Fruit fly (Drosophila melanogaster) whole organism, embryonic: ENCODE measurements around the gene mRpL49.

Experiments
- B-H1 ChIP-seq: fragments of 200-800 bp; sonication (Bioruptor generic); IDR thresholded peaks from 3 replicates; pipeline ENCODE4 v1.3.6; 2022; ENCODE audit warnings: missing biosample characterization, missing genetic modification characterization
- BEAF-32 ChIP-seq: fragments of 200-800 bp; sonication (Bioruptor generic); optimal IDR thresholded peaks from 3 replicates; lab custom pipeline; 2017; ENCODE audit warnings: missing biosample characterization, missing genetic modification characterization, mild to moderate bottlenecking, moderate library complexity, missing genetic modification reagents
- Bgb ChIP-seq: fragments of 200-800 bp; sonication (Bioruptor generic); IDR thresholded peaks from 2 replicates; pipeline ENCODE4 v1.3.6; 2022; ENCODE audit warnings: missing biosample characterization, missing genetic modification characterization; ENCODE audit not compliant: partially characterized antibody
- CG11723 ChIP-seq: fragments of 200-800 bp; sonication (Bioruptor generic); optimal IDR thresholded peaks from 2 replicates; lab custom pipeline; 2017; ENCODE audit warnings: missing biosample characterization, mild to moderate bottlenecking, missing genetic modification characterization
- CG12104 ChIP-seq: fragments of 200-800 bp; sonication (Bioruptor generic); optimal IDR thresholded peaks from 3 replicates; lab custom pipeline; 2016; ENCODE audit warnings: missing biosample characterization, missing genetic modification characterization
- CG12236 ChIP-seq: fragments of 200-800 bp; sonication (Bioruptor generic); optimal IDR thresholded peaks from 2 replicates; lab custom pipeline; 2016; ENCODE audit warnings: missing biosample characterization, missing genetic modification characterization
- CG15479 ChIP-seq: fragments of 200-800 bp; sonication (Bioruptor generic); optimal IDR thresholded peaks from 3 replicates; lab custom pipeline; 2019; ENCODE audit warnings: missing biosample characterization, mild to moderate bottlenecking, missing genetic modification characterization, moderate library complexity
- CG1602 ChIP-seq: fragments of 200-800 bp; sonication (Bioruptor generic); optimal IDR thresholded peaks from 3 replicates; lab custom pipeline; 2016; ENCODE audit warnings: missing biosample characterization, missing genetic modification characterization
- CG18764 ChIP-seq: fragments of 200-800 bp; sonication (Bioruptor generic); optimal IDR thresholded peaks from 3 replicates; lab custom pipeline; 2016; ENCODE audit warnings: missing biosample characterization, missing genetic modification characterization
- CG2129 ChIP-seq: fragments of 200-800 bp; sonication (Bioruptor generic); IDR thresholded peaks from 2 replicates; pipeline ENCODE4 v1.3.6; 2022; ENCODE audit warnings: missing biosample characterization, missing genetic modification characterization; ENCODE audit not compliant: partially characterized antibody
- CG2889 ChIP-seq: fragments of 200-800 bp; sonication (Bioruptor generic); IDR thresholded peaks from 3 replicates; pipeline ENCODE4 v1.3.6; 2022; ENCODE audit warnings: missing biosample characterization, missing genetic modification characterization
- CG4328 ChIP-seq: fragments of 200-800 bp; sonication (Bioruptor generic); optimal IDR thresholded peaks from 3 replicates; lab custom pipeline; 2017; ENCODE audit warnings: missing biosample characterization, missing genetic modification reagents, missing genetic modification characterization
- CG4404 ChIP-seq: fragments of 200-800 bp; sonication (Bioruptor generic); IDR thresholded peaks from 2 replicates; pipeline ENCODE4 v1.3.6; 2022; ENCODE audit warnings: missing biosample characterization, missing genetic modification characterization
- CG5180 ChIP-seq: fragments of 200-800 bp; sonication (Bioruptor generic); optimal IDR thresholded peaks from 3 replicates; lab custom pipeline; 2017; ENCODE audit warnings: missing biosample characterization, missing genetic modification characterization, mild to moderate bottlenecking, moderate library complexity, missing genetic modification reagents
- CG6272 ChIP-seq: fragments of 200-800 bp; sonication (Bioruptor generic); IDR thresholded peaks from 2 replicates; pipeline ENCODE4 v1.3.6; 2022; ENCODE audit warnings: missing biosample characterization, missing genetic modification characterization
- CG7745 ChIP-seq: fragments of 200-800 bp; sonication (Bioruptor generic); optimal IDR thresholded peaks from 2 replicates; lab custom pipeline; 2018; ENCODE audit warnings: missing biosample characterization, mild to moderate bottlenecking, missing genetic modification characterization, moderate library complexity
- CG7987 ChIP-seq: fragments of 200-800 bp; sonication (Bioruptor generic); optimal IDR thresholded peaks from 2 replicates; lab custom pipeline; 2018; ENCODE audit warnings: missing biosample characterization, mild to moderate bottlenecking, missing genetic modification characterization, moderate library complexity
- CG8290 ChIP-seq, 3 experiments: fragments of 200-800 bp; sonication (Bioruptor generic); optimal IDR thresholded peaks; 2 replicates each; lab custom pipeline; 2016 to 2019; ENCODE audit warnings: missing biosample characterization in 3 of 3, missing genetic modification characterization in 3 of 3, mild to moderate bottlenecking in 2 of 3, moderate library complexity in 1 of 3
- CG8388 ChIP-seq: fragments of 200-800 bp; sonication (Bioruptor generic); optimal IDR thresholded peaks from 2 replicates; lab custom pipeline; 2019; ENCODE audit warnings: missing biosample characterization, mild to moderate bottlenecking, missing genetic modification characterization, moderate library complexity
- Camta ChIP-seq: fragments of 200-800 bp; sonication (Bioruptor generic); optimal IDR thresholded peaks from 2 replicates; lab custom pipeline; 2016; ENCODE audit warnings: missing biosample characterization, missing genetic modification characterization
- CrebB ChIP-seq: fragments of 200-800 bp; sonication (Bioruptor generic); optimal IDR thresholded peaks from 3 replicates; lab custom pipeline; 2018; ENCODE audit warnings: missing biosample characterization, mild to moderate bottlenecking, missing genetic modification characterization
- Dll ChIP-seq: fragments of 200-800 bp; sonication (Bioruptor generic); IDR thresholded peaks from 4 replicates; pipeline ENCODE4 v1.3.6; 2022; ENCODE audit warnings: missing biosample characterization, missing genetic modification characterization; ENCODE audit not compliant: partially characterized antibody
- Eip74EF ChIP-seq, 2 experiments: fragments of 200-800 bp in 1 of 2; fragments of >200 bp in 1 of 2; sonication (Bioruptor generic) in 1 of 2; optimal IDR thresholded peaks; 2 replicates each; lab custom pipeline; 2017 to 2019; ENCODE audit warnings: missing biosample characterization in 2 of 2, missing genetic modification characterization in 2 of 2, mild to moderate bottlenecking in 1 of 2, moderate library complexity in 1 of 2
- Ets65A ChIP-seq: fragments of 200-800 bp; sonication (Bioruptor generic); peaks from one replicate; lab custom pipeline; 2016; ENCODE audit warnings: missing biosample characterization, missing genetic modification characterization
- HHEX ChIP-seq: fragments of 200-800 bp; sonication (Bioruptor generic); optimal IDR thresholded peaks from 3 replicates; lab custom pipeline; 2017; ENCODE audit warnings: missing biosample characterization, mild to moderate bottlenecking, missing genetic modification characterization, missing genetic modification reagents
- Hr51 ChIP-seq, 2 experiments: fragments of 200-800 bp; sonication (Bioruptor generic); optimal IDR thresholded peaks; 2 replicates in 1 of 2; 3 replicates in 1 of 2; lab custom pipeline; 2016 to 2018; ENCODE audit warnings: missing biosample characterization in 2 of 2, missing genetic modification characterization in 2 of 2, mild to moderate bottlenecking in 1 of 2, moderate library complexity in 1 of 2
- Meics ChIP-seq: fragments of 200-800 bp; sonication (Bioruptor generic); optimal IDR thresholded peaks from 2 replicates; lab custom pipeline; 2017; ENCODE audit warnings: missing biosample characterization, mild to moderate bottlenecking, missing genetic modification characterization
- NC2α ChIP-seq: fragments of 200-800 bp; sonication (Bioruptor generic); optimal IDR thresholded peaks from 2 replicates; lab custom pipeline; 2016; ENCODE audit warnings: missing biosample characterization, missing genetic modification characterization
- Six4 ChIP-seq: fragments of 200-800 bp; sonication (Bioruptor generic); optimal IDR thresholded peaks from 2 replicates; lab custom pipeline; 2016; ENCODE audit warnings: missing biosample characterization, missing genetic modification characterization
- Sry-β ChIP-seq: fragments of 200-800 bp; sonication (Bioruptor generic); optimal IDR thresholded peaks from 2 replicates; lab custom pipeline; 2018; ENCODE audit warnings: missing biosample characterization, mild to moderate bottlenecking, missing genetic modification characterization, moderate library complexity
- al ChIP-seq: fragments of 200-800 bp; sonication (Bioruptor generic); IDR thresholded peaks from 2 replicates; pipeline ENCODE4 v1.3.6; 2022; ENCODE audit warnings: missing biosample characterization, missing genetic modification characterization
- ase ChIP-seq: fragments of 200-800 bp; sonication (Bioruptor generic); IDR thresholded peaks from 3 replicates; pipeline ENCODE4 v1.3.6; 2022; ENCODE audit warnings: missing biosample characterization, missing genetic modification characterization
- cg ChIP-seq: fragments of 200-800 bp; sonication (Bioruptor generic); optimal IDR thresholded peaks from 3 replicates; lab custom pipeline; 2019; ENCODE audit warnings: missing biosample characterization, mild to moderate bottlenecking, missing genetic modification characterization, moderate library complexity
- chif ChIP-seq, 2 experiments: fragments of 200-800 bp; sonication (Bioruptor generic); optimal IDR thresholded peaks; 3 replicates each; lab custom pipeline; 2016; ENCODE audit warnings: missing biosample characterization in 2 of 2, missing genetic modification characterization in 2 of 2
- emc ChIP-seq: fragments of 200-800 bp; sonication (Bioruptor generic); optimal IDR thresholded peaks from 2 replicates; lab custom pipeline; 2016; ENCODE audit warnings: missing biosample characterization, missing genetic modification characterization
- ewg ChIP-seq: fragments of 200-800 bp; sonication (Bioruptor generic); optimal IDR thresholded peaks from 3 replicates; lab custom pipeline; 2017; ENCODE audit warnings: mild to moderate bottlenecking, missing biosample characterization, missing genetic modification reagents, missing genetic modification characterization
- gt ChIP-seq: fragments of 200-800 bp; sonication (Bioruptor generic); IDR thresholded peaks from 2 replicates; pipeline ENCODE4 v1.3.6; 2022; ENCODE audit warnings: missing biosample characterization, missing genetic modification characterization
- hth ChIP-seq: fragments of >200 bp; optimal IDR thresholded peaks from 2 replicates; lab custom pipeline; 2017; ENCODE audit warnings: inconsistent platforms
- nom ChIP-seq: fragments of 200-800 bp; sonication (Bioruptor generic); optimal IDR thresholded peaks from 2 replicates; lab custom pipeline; 2017; ENCODE audit warnings: missing biosample characterization, missing genetic modification characterization, mild to moderate bottlenecking, moderate library complexity, missing genetic modification reagents
- pho ChIP-seq: fragments of 200-800 bp; sonication (Bioruptor generic); optimal IDR thresholded peaks from 2 replicates; lab custom pipeline; 2016; ENCODE audit warnings: missing biosample characterization, missing genetic modification characterization
- phol ChIP-seq: fragments of 200-800 bp; sonication (Bioruptor generic); optimal IDR thresholded peaks from 3 replicates; lab custom pipeline; 2018; ENCODE audit warnings: missing biosample characterization, mild to moderate bottlenecking, missing genetic modification characterization, moderate library complexity
- prd ChIP-seq, 3 experiments: fragments of >200 bp in 2 of 3; fragments of 200-800 bp in 1 of 3; sonication (Bioruptor generic) in 1 of 3; optimal IDR thresholded peaks in 2 of 3; IDR thresholded peaks in 1 of 3; 2 replicates in 2 of 3; 3 replicates in 1 of 3; pipeline versions ENCODE4 v1.3.6 to Lab custom; 2017 to 2022; ENCODE audit warnings: missing biosample characterization in 1 of 3, missing genetic modification characterization in 1 of 3
- pros ChIP-seq: fragments of 200-800 bp; sonication (Bioruptor generic); optimal IDR thresholded peaks from 3 replicates; lab custom pipeline; 2019; ENCODE audit warnings: missing biosample characterization, mild to moderate bottlenecking, missing genetic modification characterization, moderate library complexity
- pzg ChIP-seq: fragments of 200-800 bp; sonication (Bioruptor generic); optimal IDR thresholded peaks from 3 replicates; lab custom pipeline; 2018; ENCODE audit warnings: missing biosample characterization, mild to moderate bottlenecking, missing genetic modification characterization, moderate library complexity
- salm ChIP-seq: fragments of 200-800 bp; sonication (Bioruptor generic); optimal IDR thresholded peaks from 2 replicates; lab custom pipeline; 2018; ENCODE audit warnings: missing biosample characterization, mild to moderate bottlenecking, missing genetic modification characterization
- shn ChIP-seq: fragments of 200-800 bp; sonication (Bioruptor generic); optimal IDR thresholded peaks from 3 replicates; lab custom pipeline; 2016; ENCODE audit warnings: missing biosample characterization, missing genetic modification characterization
- slou ChIP-seq: fragments of 200-800 bp; sonication (Bioruptor generic); optimal IDR thresholded peaks from 3 replicates; lab custom pipeline; 2016; ENCODE audit warnings: missing biosample characterization, missing genetic modification characterization
- trh ChIP-seq: fragments of 200-800 bp; sonication (Bioruptor generic); optimal IDR thresholded peaks from 2 replicates; lab custom pipeline; 2016; ENCODE audit warnings: missing biosample characterization, missing genetic modification characterization
- zen2 ChIP-seq: fragments of 200-800 bp; sonication (Bioruptor generic); IDR thresholded peaks from 3 replicates; pipeline ENCODE4 v1.3.6; 2022; ENCODE audit warnings: missing biosample characterization, missing genetic modification characterization; ENCODE audit not compliant: partially characterized antibody

mRpL49 gene

dm6 chrX:12903099-12903616, 3.7 kb upstream of the mRpL49 start, which contains the start of gene Flad1 (continued):
- TF ChIP-seq CG11723 (GFP tag; lab: Kevin White, UChicago) (no peak), CG7745 (no peak), CG7987 (GFP tag; lab: Kevin White, UChicago) (no peak), HHEX (GFP tag; lab: Kevin White, UChicago) (no peak), trh (no peak), emc (GFP tag; lab: Kevin White, UChicago) (no peak), hth (no peak), CG2889 (no peak), CG6272 (no peak), gt (GFP tag; lab: Robert Waterston, UW) (no peak), CG4328 (GFP tag; lab: Kevin White, UChicago) (no peak), pros (GFP tag; lab: Kevin White, UChicago) (no peak), CG1602 (GFP tag; lab: Kevin White, UChicago) (no peak), ase (no peak), Dll (GFP tag; lab: Robert Waterston, UW) (peak; percentile 65), Hr51 (GFP tag; optimal IDR thresholded peaks at IDR 0.05; lab: Kevin White, UChicago) (no peak), CG8388 (no peak), ewg (GFP tag; lab: Kevin White, UChicago) (peak; percentile 29), CG12104 (GFP tag; lab: Kevin White, UChicago) (no peak), BEAF-32 (GFP tag; lab: Kevin White, UChicago) (peak; percentile 71), al (GFP tag; lab: Robert Waterston, UW) (no peak), Bgb (GFP tag; lab: Robert Waterston, UW) (peak; percentile 52; the same call in 1 of the 2 replicates), Meics (GFP tag; lab: Kevin White, UChicago) (no peak), B-H1 (no peak), cg (GFP tag; lab: Kevin White, UChicago) (peak; percentile 88), CG15479 (no peak), CG8290 (GFP tag; optimal IDR thresholded peaks at IDR 0.05; lab: Kevin White, UChicago) (no peak), CG8290 (tag; optimal IDR thresholded peaks at IDR 0.05; lab: Kevin White, UChicago) (no peak), slou (GFP tag; lab: Kevin White, UChicago) (no peak), shn (GFP tag; lab: Kevin White, UChicago) (no peak), Ets65A (GFP tag; lab: Kevin White, UChicago) (no peak), pho (GFP tag; lab: Kevin White, UChicago) (no peak), phol (tag; lab: Kevin White, UChicago) (no peak), CG12236 (no peak), CG18764 (GFP tag; lab: Kevin White, UChicago) (no peak), CrebB (tag; lab: Kevin White, UChicago) (no peak), prd (optimal IDR thresholded peaks at IDR 0.05; lab: Kevin White, UChicago) (no peak), prd (GFP tag; IDR thresholded peaks at IDR 0.05; lab: Robert Waterston, UW) (no peak), CG2129 (GFP tag; lab: Robert Waterston, UW) (no peak), zen2 (GFP tag; lab: Robert Waterston, UW) (no peak; the same call in 2 of the 3 replicates), nom (GFP tag; lab: Kevin White, UChicago) (peak; percentile 8), chif (GFP tag; optimal IDR thresholded peaks at IDR 0.05; lab: Kevin White, UChicago) (no peak), CG4404 (GFP tag; lab: Robert Waterston, UW) (no peak), salm (tag; lab: Kevin White, UChicago) (peak; percentile 4), Eip74EF (GFP tag; optimal IDR thresholded peaks at IDR 0.05; lab: Kevin White, UChicago) (peak in 1 of 2 experiments; percentile 13), Camta (GFP tag; lab: Kevin White, UChicago) (no peak), Six4 (GFP tag; lab: Kevin White, UChicago) (no peak), CG5180 (GFP tag; lab: Kevin White, UChicago) (no peak), pzg (peak; percentile 41), NC2α (GFP tag; lab: Kevin White, UChicago) (no peak), Sry-β (GFP tag; lab: Kevin White, UChicago) (peak; percentile 79)
